Worm (Caenorhabditis elegans) whole organism, L2 larva: ENCODE results near the gene W01G7.4.

Source experiments
- ZK546.5 ChIP-seq: sonication (generic microtip); optimal IDR thresholded peaks from 2 replicates; lab custom pipeline; 2017; ENCODE audit warnings: missing biosample characterization, missing genetic modification characterization
- ama-1 ChIP-seq: fragments of 150-350 bp; optimal IDR thresholded peaks from 2 replicates; lab custom pipeline; 2018; ENCODE audit warnings: inconsistent platforms
- blmp-1 ChIP-seq: sonication (generic microtip); optimal IDR thresholded peaks from 2 replicates; lab custom pipeline; 2017; ENCODE audit warnings: missing genetic modification characterization, mild to moderate bottlenecking, missing compliant biosample characterization, antibody characterized with exemption, moderate library complexity; ENCODE audit not compliant: insufficient read depth
- elt-3 ChIP-seq: sonication (generic microtip); optimal IDR thresholded peaks from 2 replicates; lab custom pipeline; 2017; ENCODE audit warnings: missing biosample characterization, missing genetic modification characterization
- nhr-12 ChIP-seq: fragments of 150-350 bp; optimal IDR thresholded peaks from 2 replicates; lab custom pipeline; 2014; ENCODE audit warnings: missing biosample characterization, missing genetic modification characterization
- snpc-4 ChIP-seq: fragments of 150-350 bp; optimal IDR thresholded peaks from 2 replicates; lab custom pipeline; 2014; ENCODE audit warnings: missing biosample characterization, missing genetic modification characterization
- ztf-11 ChIP-seq: sonication (generic microtip); optimal IDR thresholded peaks from 2 replicates; lab custom pipeline; 2017; ENCODE audit warnings: missing biosample characterization, missing genetic modification characterization
- ztf-4 ChIP-seq: fragments of 150-350 bp; optimal IDR thresholded peaks from 2 replicates; lab custom pipeline; 2014; ENCODE audit warnings: missing biosample characterization, missing genetic modification characterization

- TF ChIP-seq elt-3 (tag; lab: Kevin White, UChicago) (no peak), snpc-4 (tag; lab: Kevin White, UChicago) (no peak), nhr-12 (no peak), blmp-1 (tag; lab: Kevin White, UChicago) (no peak), ztf-11 (tag; lab: Kevin White, UChicago) (no peak), ZK546.5 (tag; lab: Kevin White, UChicago) (no peak), ama-1 (lab: Kevin White, UChicago) (no peak), ztf-4 (tag; lab: Kevin White, UChicago) (no peak)
These were observed 15.3 kb upstream of the W01G7.4 start for ce11 chrII:14045235-14045634.
